Worm (Caenorhabditis elegans) whole organism, L2 larva: ENCODE measurements around the gene F09G2.8.

Source experiments
- aly-2 ChIP-seq: fragments of 150-350 bp; optimal IDR thresholded peaks from 2 replicates; lab custom pipeline; 2014; ENCODE audit warnings: missing biosample characterization, missing genetic modification characterization
- dmd-4 ChIP-seq: sonication (generic microtip); optimal IDR thresholded peaks from 2 replicates; lab custom pipeline; 2017; ENCODE audit warnings: missing biosample characterization, missing genetic modification characterization
- lin-39 ChIP-seq: fragments of 150-350 bp; optimal IDR thresholded peaks from 2 replicates; lab custom pipeline; 2014; ENCODE audit warnings: missing biosample characterization, missing genetic modification reagents, missing genetic modification characterization
- mbf-1 ChIP-seq: sonication (generic microtip); optimal IDR thresholded peaks from 2 replicates; lab custom pipeline; 2017; ENCODE audit warnings: missing biosample characterization, missing genetic modification characterization
- nhr-11 ChIP-seq: fragments of 150-350 bp; optimal IDR thresholded peaks from 2 replicates; lab custom pipeline; 2014; ENCODE audit warnings: missing biosample characterization, missing genetic modification characterization
- peb-1 ChIP-seq: fragments of 150-350 bp; optimal IDR thresholded peaks from 2 replicates; lab custom pipeline; 2014; ENCODE audit warnings: missing biosample characterization, missing genetic modification characterization
- unc-39 ChIP-seq: fragments of 150-350 bp; optimal IDR thresholded peaks from 2 replicates; lab custom pipeline; 2014; ENCODE audit warnings: missing biosample characterization, missing genetic modification characterization
- unc-62 ChIP-seq: fragments of 150-350 bp; optimal IDR thresholded peaks from 2 replicates; lab custom pipeline; 2014; ENCODE audit warnings: missing biosample characterization, missing genetic modification reagents, missing genetic modification characterization
- zag-1 ChIP-seq: fragments of 150-350 bp; optimal IDR thresholded peaks from 2 replicates; lab custom pipeline; 2014; ENCODE audit warnings: missing biosample characterization, missing genetic modification characterization

DNA sequence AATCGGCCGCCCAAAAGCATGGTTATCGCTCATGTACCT lies 43.5 kb upstream of the F09G2.8 start, which contains the start of gene hpo-9:
- no peak for TF ChIP-seq unc-39 (tag; lab: Kevin White, UChicago)
- no peak for TF ChIP-seq lin-39 (tag; lab: Kevin White, UChicago)
- no peak for TF ChIP-seq unc-62
- no peak for TF ChIP-seq nhr-11 (tag; lab: Kevin White, UChicago)
- TF ChIP-seq dmd-4, result no peak
- no peak for TF ChIP-seq aly-2 (tag; lab: Kevin White, UChicago)
- no peak for TF ChIP-seq peb-1
- TF ChIP-seq zag-1 (tag; lab: Kevin White, UChicago), result no peak
- no peak for TF ChIP-seq mbf-1 (tag; lab: Kevin White, UChicago)
